Fruit fly (Drosophila melanogaster) whole organism, wandering third instar larva: ENCODE measurements around the gene eIF3f1.

Experiments used
- Abd-B ChIP-seq: fragments of >200 bp; optimal IDR thresholded peaks from 2 replicates; lab custom pipeline; 2017; ENCODE audit warnings: missing biosample characterization, missing genetic modification characterization
- Dfd ChIP-seq: fragments of >200 bp; optimal IDR thresholded peaks from 2 replicates; lab custom pipeline; 2017; ENCODE audit warnings: missing biosample characterization, missing genetic modification characterization
- ey ChIP-seq: fragments of 200-800 bp; sonication (Bioruptor generic); optimal IDR thresholded peaks from 2 replicates; lab custom pipeline; 2016; ENCODE audit warnings: missing biosample characterization, missing genetic modification characterization
- h ChIP-seq: fragments of 200-800 bp; sonication (Bioruptor generic); optimal IDR thresholded peaks from 3 replicates; lab custom pipeline; 2016; ENCODE audit warnings: missing biosample characterization, mild to moderate bottlenecking, missing genetic modification characterization
- lola ChIP-seq: fragments of >200 bp; optimal IDR thresholded peaks from 2 replicates; lab custom pipeline; 2017; ENCODE audit warnings: missing biosample characterization, missing genetic modification characterization
- woc ChIP-seq: sonication (Bioruptor generic); optimal IDR thresholded peaks from 2 replicates; lab custom pipeline; 2016; ENCODE audit warnings: missing biosample characterization, mild to moderate bottlenecking, missing genetic modification characterization

- TF ChIP-seq lola (no peak), ey (GFP tag; lab: Kevin White, UChicago) (no peak), Abd-B (GFP tag; lab: Kevin White, UChicago) (no peak), h (GFP tag; lab: Kevin White, UChicago) (no peak), Dfd (no peak), woc (GFP tag; lab: Kevin White, UChicago) (no peak)
Observed at dm6 chr3R:4749735-4750134, 35.8 kb upstream of the eIF3f1 start, which contains the start of gene atms.
